Fruit fly (Drosophila melanogaster) whole organism, embryonic: ENCODE measurements around the gene Tom40.
A peak's percentile ranks its signal among the peaks of the same experiment; 100 is the strongest.

Experiments
- Atf3 ChIP-seq: fragments of 200-800 bp; sonication (Bioruptor generic); optimal IDR thresholded peaks from 3 replicates; lab custom pipeline; 2016; ENCODE audit warnings: missing biosample characterization, missing genetic modification characterization
- C15 ChIP-seq: fragments of 200-800 bp; sonication (Bioruptor generic); IDR thresholded peaks from 3 replicates; pipeline ENCODE4 v1.3.6; 2022; ENCODE audit warnings: missing biosample characterization, missing genetic modification characterization
- CG10147 ChIP-seq: fragments of 200-800 bp; sonication (Bioruptor generic); optimal IDR thresholded peaks from 2 replicates; lab custom pipeline; 2019; ENCODE audit warnings: missing biosample characterization, mild to moderate bottlenecking, missing genetic modification characterization, moderate library complexity
- CG10366 ChIP-seq: fragments of 200-800 bp; sonication (Bioruptor generic); IDR thresholded peaks from 2 replicates; pipeline ENCODE4 v1.3.6; 2022; ENCODE audit warnings: missing biosample characterization, missing genetic modification characterization
- CG10462 ChIP-seq: fragments of 200-800 bp; sonication (Bioruptor generic); optimal IDR thresholded peaks from 2 replicates; lab custom pipeline; 2016; ENCODE audit warnings: missing biosample characterization, missing genetic modification characterization
- CG14441 ChIP-seq: fragments of 200-800 bp; sonication (Bioruptor generic); IDR thresholded peaks from 2 replicates; pipeline ENCODE4 v1.3.6; 2022; ENCODE audit warnings: missing biosample characterization, missing genetic modification characterization
- CG15269 ChIP-seq: fragments of 200-800 bp; sonication (Bioruptor generic); optimal IDR thresholded peaks from 2 replicates; lab custom pipeline; 2018; ENCODE audit warnings: missing biosample characterization, mild to moderate bottlenecking, missing genetic modification characterization, moderate library complexity
- CG17385 ChIP-seq: fragments of 200-800 bp; sonication (Bioruptor generic); optimal IDR thresholded peaks from 3 replicates; lab custom pipeline; 2018; ENCODE audit warnings: missing biosample characterization, mild to moderate bottlenecking, missing genetic modification characterization
- CG18599 ChIP-seq: fragments of 200-800 bp; sonication (Bioruptor generic); optimal IDR thresholded peaks from 3 replicates; lab custom pipeline; 2017; ENCODE audit warnings: missing biosample characterization, missing genetic modification characterization, mild to moderate bottlenecking, moderate library complexity, missing genetic modification reagents
- CG32532 ChIP-seq: fragments of 200-800 bp; sonication (Bioruptor generic); IDR thresholded peaks from 2 replicates; pipeline ENCODE4 v1.3.6; 2022; ENCODE audit warnings: missing biosample characterization, missing genetic modification characterization
- CG32767 ChIP-seq: fragments of 200-800 bp; sonication (Bioruptor generic); IDR thresholded peaks from 2 replicates; pipeline ENCODE4 v1.3.6; 2022; ENCODE audit warnings: missing biosample characterization, missing genetic modification characterization
- CG34422 ChIP-seq: fragments of 200-800 bp; sonication (Bioruptor generic); IDR thresholded peaks from 3 replicates; pipeline ENCODE4 v1.3.6; 2022; ENCODE audit warnings: missing biosample characterization, missing genetic modification characterization
- CG3838 ChIP-seq: fragments of 200-800 bp; sonication (Bioruptor generic); optimal IDR thresholded peaks from 3 replicates; lab custom pipeline; 2016; ENCODE audit warnings: missing biosample characterization, missing genetic modification characterization
- CG4282 ChIP-seq: fragments of 200-800 bp; sonication (Bioruptor generic); optimal IDR thresholded peaks from 2 replicates; lab custom pipeline; 2016; ENCODE audit warnings: missing biosample characterization, missing genetic modification characterization
- CG4328 ChIP-seq: fragments of 200-800 bp; sonication (Bioruptor generic); optimal IDR thresholded peaks from 3 replicates; lab custom pipeline; 2017; ENCODE audit warnings: missing biosample characterization, missing genetic modification reagents, missing genetic modification characterization
- CG4820 ChIP-seq: fragments of 200-800 bp; sonication (Bioruptor generic); optimal IDR thresholded peaks from 3 replicates; lab custom pipeline; 2016; ENCODE audit warnings: missing biosample characterization, missing genetic modification characterization
- CG6254 ChIP-seq: fragments of 200-800 bp; sonication (Bioruptor generic); optimal IDR thresholded peaks from 3 replicates; lab custom pipeline; 2017; ENCODE audit warnings: mild to moderate bottlenecking, missing biosample characterization, missing genetic modification reagents, missing genetic modification characterization
- CG7928 ChIP-seq: fragments of 200-800 bp; sonication (Bioruptor generic); optimal IDR thresholded peaks from 2 replicates; lab custom pipeline; 2017; ENCODE audit warnings: missing biosample characterization, mild to moderate bottlenecking, missing genetic modification characterization
- CG7987 ChIP-seq: fragments of 200-800 bp; sonication (Bioruptor generic); optimal IDR thresholded peaks from 2 replicates; lab custom pipeline; 2018; ENCODE audit warnings: missing biosample characterization, mild to moderate bottlenecking, missing genetic modification characterization, moderate library complexity
- CG9817 ChIP-seq: fragments of 200-800 bp; sonication (Bioruptor generic); optimal IDR thresholded peaks from 2 replicates; lab custom pipeline; 2018; ENCODE audit warnings: missing biosample characterization, mild to moderate bottlenecking, missing genetic modification characterization, moderate library complexity
- E2f2 ChIP-seq: fragments of 200-800 bp; sonication (Bioruptor generic); IDR thresholded peaks from 2 replicates; pipeline ENCODE4 v1.3.6; 2022; ENCODE audit warnings: missing biosample characterization, missing genetic modification characterization
- Ets65A ChIP-seq: fragments of 200-800 bp; sonication (Bioruptor generic); peaks from one replicate; lab custom pipeline; 2016; ENCODE audit warnings: missing biosample characterization, missing genetic modification characterization
- H15 ChIP-seq: fragments of 200-800 bp; sonication (Bioruptor generic); IDR thresholded peaks from 3 replicates; pipeline ENCODE4 v1.3.6; 2022; ENCODE audit warnings: missing biosample characterization, missing genetic modification characterization
- H2.0 ChIP-seq: fragments of 200-800 bp; sonication (Bioruptor generic); IDR thresholded peaks from 2 replicates; pipeline ENCODE4 v1.3.6; 2022; ENCODE audit warnings: missing biosample characterization, missing genetic modification characterization
- HHEX ChIP-seq: fragments of 200-800 bp; sonication (Bioruptor generic); optimal IDR thresholded peaks from 3 replicates; lab custom pipeline; 2017; ENCODE audit warnings: missing biosample characterization, mild to moderate bottlenecking, missing genetic modification characterization, missing genetic modification reagents
- Hmr ChIP-seq: fragments of 200-800 bp; sonication (Bioruptor generic); optimal IDR thresholded peaks from 3 replicates; lab custom pipeline; 2017; ENCODE audit warnings: mild to moderate bottlenecking, missing biosample characterization, missing genetic modification reagents, missing genetic modification characterization
- MBD-R2 ChIP-seq: fragments of 200-800 bp; sonication (Bioruptor generic); IDR thresholded peaks from 2 replicates; pipeline ENCODE4 v1.3.6; 2022; ENCODE audit warnings: missing biosample characterization, missing genetic modification characterization
- PHDP ChIP-seq: fragments of 200-800 bp; sonication (Bioruptor generic); optimal IDR thresholded peaks from 3 replicates; lab custom pipeline; 2018; ENCODE audit warnings: missing biosample characterization, mild to moderate bottlenecking, missing genetic modification characterization, moderate library complexity
- Sox100B ChIP-seq: fragments of 200-800 bp; sonication (Bioruptor generic); optimal IDR thresholded peaks from 3 replicates; lab custom pipeline; 2018; ENCODE audit warnings: missing biosample characterization, mild to moderate bottlenecking, missing genetic modification characterization
- Tbp ChIP-seq: fragments of >200 bp; optimal IDR thresholded peaks from 2 replicates; lab custom pipeline; 2018; ENCODE audit warnings: missing biosample characterization, missing genetic modification characterization
- YL-1 ChIP-seq: fragments of 200-800 bp; sonication (Bioruptor generic); optimal IDR thresholded peaks from 3 replicates; lab custom pipeline; 2017; ENCODE audit warnings: missing biosample characterization, mild to moderate bottlenecking, missing genetic modification characterization
- al ChIP-seq: fragments of 200-800 bp; sonication (Bioruptor generic); IDR thresholded peaks from 2 replicates; pipeline ENCODE4 v1.3.6; 2022; ENCODE audit warnings: missing biosample characterization, missing genetic modification characterization
- cas ChIP-seq: fragments of 200-800 bp; sonication (Bioruptor generic); IDR thresholded peaks from 2 replicates; pipeline ENCODE4 v1.3.6; 2022; ENCODE audit warnings: missing biosample characterization, missing genetic modification characterization
- cg ChIP-seq: fragments of 200-800 bp; sonication (Bioruptor generic); optimal IDR thresholded peaks from 3 replicates; lab custom pipeline; 2019; ENCODE audit warnings: missing biosample characterization, mild to moderate bottlenecking, missing genetic modification characterization, moderate library complexity
- crol ChIP-seq: fragments of 200-800 bp; sonication (Bioruptor generic); IDR thresholded peaks from 2 replicates; pipeline ENCODE4 v1.3.6; 2022; ENCODE audit warnings: missing biosample characterization, missing genetic modification characterization
- dan ChIP-seq: fragments of 200-800 bp; sonication (Bioruptor generic); IDR thresholded peaks from 2 replicates; pipeline ENCODE4 v1.3.6; 2022; ENCODE audit warnings: missing biosample characterization, missing genetic modification characterization
- dati ChIP-seq: fragments of 200-800 bp; sonication (Bioruptor generic); IDR thresholded peaks from 2 replicates; pipeline ENCODE4 v1.3.6; 2022; ENCODE audit warnings: missing biosample characterization, missing genetic modification characterization
- fd3F ChIP-seq: fragments of 200-800 bp; sonication (Bioruptor generic); optimal IDR thresholded peaks from 2 replicates; lab custom pipeline; 2018; ENCODE audit warnings: missing biosample characterization, mild to moderate bottlenecking, missing genetic modification characterization, moderate library complexity
- gem ChIP-seq: fragments of 200-800 bp; sonication (Bioruptor generic); optimal IDR thresholded peaks from 2 replicates; lab custom pipeline; 2019; ENCODE audit warnings: missing biosample characterization, mild to moderate bottlenecking, missing genetic modification characterization, moderate library complexity
- grn ChIP-seq: fragments of 200-800 bp; sonication (Bioruptor generic); optimal IDR thresholded peaks from 3 replicates; lab custom pipeline; 2017; ENCODE audit warnings: missing biosample characterization, missing genetic modification characterization
- hbn ChIP-seq: fragments of 200-800 bp; sonication (Bioruptor generic); IDR thresholded peaks from 2 replicates; pipeline ENCODE4 v1.3.6; 2022; ENCODE audit warnings: missing biosample characterization, missing genetic modification characterization; ENCODE audit not compliant: partially characterized antibody
- jumu ChIP-seq: fragments of 200-800 bp; sonication (Bioruptor generic); optimal IDR thresholded peaks from 3 replicates; lab custom pipeline; 2016; ENCODE audit warnings: missing biosample characterization, missing genetic modification characterization
- ken ChIP-seq: fragments of 200-800 bp; sonication (Bioruptor generic); IDR thresholded peaks from 3 replicates; pipeline ENCODE4 v1.3.6; 2022; ENCODE audit warnings: missing biosample characterization, missing genetic modification characterization
- mam ChIP-seq: fragments of 200-800 bp; sonication (Bioruptor generic); optimal IDR thresholded peaks from 3 replicates; lab custom pipeline; 2016; ENCODE audit warnings: missing biosample characterization, missing genetic modification characterization
- nom ChIP-seq: fragments of 200-800 bp; sonication (Bioruptor generic); optimal IDR thresholded peaks from 2 replicates; lab custom pipeline; 2017; ENCODE audit warnings: missing biosample characterization, missing genetic modification characterization, mild to moderate bottlenecking, moderate library complexity, missing genetic modification reagents
- pb ChIP-seq: fragments of 200-800 bp; sonication (Bioruptor generic); optimal IDR thresholded peaks from 3 replicates; lab custom pipeline; 2016; ENCODE audit warnings: missing biosample characterization, missing genetic modification characterization
- slbo ChIP-seq: fragments of 200-800 bp; sonication (Bioruptor generic); IDR thresholded peaks from 2 replicates; pipeline ENCODE4 v1.3.6; 2022; ENCODE audit warnings: missing biosample characterization, missing genetic modification characterization
- stc ChIP-seq: fragments of 200-800 bp; sonication (Bioruptor generic); IDR thresholded peaks from 2 replicates; pipeline ENCODE4 v1.3.6; 2022; ENCODE audit warnings: missing biosample characterization, missing genetic modification characterization
- tna ChIP-seq: fragments of 200-800 bp; sonication (Bioruptor generic); IDR thresholded peaks from 2 replicates; pipeline ENCODE4 v1.3.6; 2022; ENCODE audit warnings: missing biosample characterization, missing genetic modification characterization; ENCODE audit not compliant: partially characterized antibody
- yki ChIP-seq: fragments of >200 bp; optimal IDR thresholded peaks from 3 replicates; lab custom pipeline; 2018
- zfh1 ChIP-seq: fragments of 200-800 bp; sonication (Bioruptor generic); IDR thresholded peaks from 3 replicates; pipeline ENCODE4 v1.3.6; 2022; ENCODE audit warnings: missing biosample characterization, missing genetic modification characterization

Gene Tom40

DNA sequence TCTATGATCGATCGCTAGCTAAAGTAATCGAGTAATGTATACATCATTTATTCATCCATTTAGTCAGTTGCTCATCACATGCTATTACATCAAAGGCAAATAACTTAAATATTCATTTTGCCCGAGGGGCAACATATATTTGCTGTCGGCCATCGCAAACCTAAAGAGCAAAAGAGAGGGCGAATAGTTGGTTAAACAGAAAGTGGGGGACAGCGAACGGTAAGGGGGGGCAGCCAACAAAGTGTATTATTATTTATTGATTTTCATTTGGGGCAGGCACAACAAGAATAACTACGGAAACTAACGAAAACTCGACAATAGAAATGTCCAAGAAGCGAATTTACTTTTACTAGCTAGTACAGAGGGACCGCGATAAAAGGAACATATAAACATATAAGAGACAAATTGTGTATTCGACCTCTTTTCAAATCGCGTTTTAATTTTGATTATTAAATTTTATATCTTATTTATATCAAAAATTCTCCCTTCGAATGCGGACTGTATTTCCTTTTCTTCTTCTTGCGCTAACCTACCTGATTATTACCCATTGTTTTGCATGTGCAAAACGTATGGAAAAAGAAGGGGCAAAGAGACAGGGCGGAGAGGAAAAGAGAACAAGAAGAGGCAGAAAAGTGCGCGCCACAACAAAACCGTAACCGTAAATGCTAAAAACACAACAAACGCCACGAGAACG lies 45.3 kb upstream of the Tom40 start (continued):
- TF ChIP-seq CG9817 = peak; percentile 11
- TF ChIP-seq crol (GFP tag; lab: Robert Waterston, UW) = peak; percentile 65
- TF ChIP-seq hbn (GFP tag; lab: Robert Waterston, UW) = no peak
- no peak for TF ChIP-seq jumu
- TF ChIP-seq CG17385 (GFP tag; lab: Kevin White, UChicago) = peak; percentile 66
- TF ChIP-seq cg (GFP tag; lab: Kevin White, UChicago) = no peak
- no peak for TF ChIP-seq H15 (GFP tag; lab: Robert Waterston, UW)
- no peak for TF ChIP-seq E2f2 (GFP tag; lab: Robert Waterston, UW)
- no peak for TF ChIP-seq Sox100B (GFP tag; lab: Kevin White, UChicago)
- TF ChIP-seq C15 (GFP tag; lab: Robert Waterston, UW) = 0 out of 3 replicates have a peak, but pooled peaks have one; percentile 5
- TF ChIP-seq gem (tag; lab: Kevin White, UChicago) = peak; percentile 41
- TF ChIP-seq slbo (GFP tag; lab: Robert Waterston, UW) = peak; percentile 81
- TF ChIP-seq ken (GFP tag; lab: Robert Waterston, UW) = 0 out of 3 replicates have a peak, but pooled peaks have one; percentile 32
- no peak for TF ChIP-seq CG4328 (GFP tag; lab: Kevin White, UChicago)
- TF ChIP-seq CG18599 = no peak
- TF ChIP-seq CG7928 = no peak
- TF ChIP-seq grn = no peak
- peak; percentile 1 for TF ChIP-seq CG6254
- peak; percentile 42; the same call in 1 of the 2 replicates for TF ChIP-seq CG32767 (GFP tag; lab: Robert Waterston, UW)
- TF ChIP-seq al = peak; percentile 68
- no peak for TF ChIP-seq CG3838
- no peak for TF ChIP-seq CG7987 (GFP tag; lab: Kevin White, UChicago)
- no peak for TF ChIP-seq tna
- TF ChIP-seq CG32532 (GFP tag; lab: Robert Waterston, UW) = peak; percentile 81
- TF ChIP-seq nom = no peak
- TF ChIP-seq zfh1 (GFP tag; lab: Robert Waterston, UW) = 0 out of 3 replicates have a peak, but pooled peaks have one; percentile 20
- peak; percentile 17; the same call in 1 of the 2 replicates for TF ChIP-seq stc (GFP tag; lab: Robert Waterston, UW)
- no peak for TF ChIP-seq dan (GFP tag; lab: Robert Waterston, UW)
- peak; percentile 19 for TF ChIP-seq CG15269 (tag; lab: Kevin White, UChicago)
- TF ChIP-seq PHDP = peak; percentile 29
- TF ChIP-seq CG14441 (GFP tag; lab: Robert Waterston, UW) = peak; percentile 30; the same call in 1 of the 2 replicates
- TF ChIP-seq pb (GFP tag; lab: Kevin White, UChicago) = no peak
- TF ChIP-seq Atf3 (GFP tag; lab: Kevin White, UChicago) = no peak
- no peak for TF ChIP-seq mam (GFP tag; lab: Kevin White, UChicago)
- TF ChIP-seq YL-1 (GFP tag; lab: Kevin White, UChicago) = no peak
- TF ChIP-seq cas (GFP tag; lab: Robert Waterston, UW) = no peak
- TF ChIP-seq MBD-R2 (GFP tag; lab: Robert Waterston, UW) = peak; percentile 44
- peak; percentile 48 for TF ChIP-seq CG10366 (GFP tag; lab: Robert Waterston, UW)
- TF ChIP-seq Hmr (GFP tag; lab: Kevin White, UChicago) = no peak
- peak; percentile 66 for TF ChIP-seq H2.0 (GFP tag; lab: Robert Waterston, UW)
- no peak for TF ChIP-seq yki (lab: Kevin White, UChicago)
- peak; percentile 44; the same call in 2 of the 3 replicates for TF ChIP-seq CG34422 (GFP tag; lab: Robert Waterston, UW)
- no peak for TF ChIP-seq dati (GFP tag; lab: Robert Waterston, UW)
- TF ChIP-seq CG10147 (GFP tag; lab: Kevin White, UChicago) = peak; percentile 37
- TF ChIP-seq HHEX (GFP tag; lab: Kevin White, UChicago) = peak; percentile 22
- no peak for TF ChIP-seq Tbp (GFP tag; lab: Kevin White, UChicago)
- TF ChIP-seq CG4282 = no peak
- TF ChIP-seq Ets65A = peak; percentile 89
- TF ChIP-seq CG10462 (GFP tag; lab: Kevin White, UChicago) = no peak
- peak; percentile 38 for TF ChIP-seq fd3F (GFP tag; lab: Kevin White, UChicago)
- TF ChIP-seq CG4820 = no peak
